Fruit fly (Drosophila melanogaster) whole organism, embryonic: Measurements from ENCODE around the gene Nepl9.

Experiments
- Abd-B ChIP-seq: fragments of 200-800 bp; sonication (Bioruptor generic); optimal IDR thresholded peaks from 2 replicates; lab custom pipeline; 2018; ENCODE audit warnings: missing biosample characterization, mild to moderate bottlenecking, missing genetic modification characterization, moderate library complexity
- Atf6 ChIP-seq: fragments of 200-800 bp; sonication (Bioruptor generic); IDR thresholded peaks from 2 replicates; pipeline ENCODE4 v1.3.6; 2022; ENCODE audit warnings: missing biosample characterization, missing genetic modification characterization
- CG10321 ChIP-seq: fragments of 200-800 bp; sonication (Bioruptor generic); IDR thresholded peaks from 2 replicates; pipeline ENCODE4 v1.3.6; 2022; ENCODE audit warnings: missing biosample characterization, missing genetic modification characterization
- CG11247 ChIP-seq: fragments of 200-800 bp; sonication (Bioruptor generic); IDR thresholded peaks from 2 replicates; pipeline ENCODE4 v1.3.6; 2022; ENCODE audit warnings: missing biosample characterization, missing genetic modification characterization
- CG11696 ChIP-seq: fragments of 200-800 bp; sonication (Bioruptor generic); IDR thresholded peaks from 2 replicates; pipeline ENCODE4 v1.3.6; 2022; ENCODE audit warnings: missing biosample characterization, missing genetic modification characterization
- CG12104 ChIP-seq: fragments of 200-800 bp; sonication (Bioruptor generic); optimal IDR thresholded peaks from 3 replicates; lab custom pipeline; 2016; ENCODE audit warnings: missing biosample characterization, missing genetic modification characterization
- CG13424 ChIP-seq: fragments of 200-800 bp; sonication (Bioruptor generic); optimal IDR thresholded peaks from 2 replicates; lab custom pipeline; 2019; ENCODE audit warnings: missing biosample characterization, mild to moderate bottlenecking, missing genetic modification characterization, moderate library complexity
- CG13775 ChIP-seq: fragments of 200-800 bp; sonication (Bioruptor generic); optimal IDR thresholded peaks from 3 replicates; lab custom pipeline; 2017; ENCODE audit warnings: missing biosample characterization, mild to moderate bottlenecking, missing genetic modification characterization
- CG14667 ChIP-seq: fragments of 200-800 bp; sonication (Bioruptor generic); IDR thresholded peaks from 2 replicates; pipeline ENCODE4 v1.3.6; 2022; ENCODE audit warnings: missing biosample characterization, missing genetic modification characterization
- CG15514 ChIP-seq: fragments of 200-800 bp; sonication (Bioruptor generic); optimal IDR thresholded peaks from 3 replicates; lab custom pipeline; 2017; ENCODE audit warnings: missing biosample characterization, missing genetic modification characterization, mild to moderate bottlenecking, moderate library complexity, missing genetic modification reagents
- CG16779 ChIP-seq: fragments of 200-800 bp; sonication (Bioruptor generic); IDR thresholded peaks from 2 replicates; pipeline ENCODE4 v1.3.6; 2022; ENCODE audit warnings: missing biosample characterization, missing genetic modification characterization
- CG16863 ChIP-seq: fragments of 200-800 bp; sonication (Bioruptor generic); optimal IDR thresholded peaks from 3 replicates; lab custom pipeline; 2016; ENCODE audit warnings: missing biosample characterization, missing genetic modification characterization
- CG17612 ChIP-seq: fragments of 200-800 bp; sonication (Bioruptor generic); IDR thresholded peaks from 2 replicates; pipeline ENCODE4 v1.3.6; 2022; ENCODE audit warnings: missing biosample characterization, missing genetic modification characterization
- CG30403 ChIP-seq: fragments of 200-800 bp; sonication (Bioruptor generic); optimal IDR thresholded peaks from 3 replicates; lab custom pipeline; 2016; ENCODE audit warnings: missing biosample characterization, missing genetic modification characterization
- CG3281 ChIP-seq: fragments of 200-800 bp; sonication (Bioruptor generic); optimal IDR thresholded peaks from 3 replicates; lab custom pipeline; 2017; ENCODE audit warnings: missing biosample characterization, mild to moderate bottlenecking, missing genetic modification characterization
- CG3407 ChIP-seq: fragments of 200-800 bp; sonication (Bioruptor generic); optimal IDR thresholded peaks from 2 replicates; lab custom pipeline; 2018; ENCODE audit warnings: missing biosample characterization, mild to moderate bottlenecking, missing genetic modification characterization
- CG34224 ChIP-seq: fragments of 200-800 bp; sonication (Bioruptor generic); IDR thresholded peaks from 3 replicates; pipeline ENCODE4 v1.3.6; 2022; ENCODE audit warnings: missing biosample characterization, missing genetic modification characterization; ENCODE audit not compliant: partially characterized antibody
- CG3995 ChIP-seq: fragments of 200-800 bp; sonication (Bioruptor generic); optimal IDR thresholded peaks from 3 replicates; lab custom pipeline; 2016; ENCODE audit warnings: missing biosample characterization, missing genetic modification characterization
- CG42726 ChIP-seq: fragments of 200-800 bp; sonication (Bioruptor generic); IDR thresholded peaks from 2 replicates; pipeline ENCODE4 v1.3.6; 2022; ENCODE audit warnings: missing biosample characterization, missing genetic modification characterization; ENCODE audit not compliant: partially characterized antibody
- CG6272 ChIP-seq: fragments of 200-800 bp; sonication (Bioruptor generic); IDR thresholded peaks from 2 replicates; pipeline ENCODE4 v1.3.6; 2022; ENCODE audit warnings: missing biosample characterization, missing genetic modification characterization
- CG7745 ChIP-seq: fragments of 200-800 bp; sonication (Bioruptor generic); optimal IDR thresholded peaks from 2 replicates; lab custom pipeline; 2018; ENCODE audit warnings: missing biosample characterization, mild to moderate bottlenecking, missing genetic modification characterization, moderate library complexity
- CG7786 ChIP-seq: fragments of 200-800 bp; sonication (Bioruptor generic); optimal IDR thresholded peaks from 2 replicates; lab custom pipeline; 2016; ENCODE audit warnings: missing biosample characterization, missing genetic modification characterization
- CG8359 ChIP-seq: fragments of 200-800 bp; sonication (Bioruptor generic); optimal IDR thresholded peaks from 2 replicates; lab custom pipeline; 2017; ENCODE audit warnings: missing biosample characterization, mild to moderate bottlenecking, missing genetic modification characterization, borderline replicate concordance
- CG9727 ChIP-seq: fragments of 200-800 bp; sonication (Bioruptor generic); optimal IDR thresholded peaks from 3 replicates; lab custom pipeline; 2017; ENCODE audit warnings: missing biosample characterization, mild to moderate bottlenecking, missing genetic modification characterization
- CG9932 ChIP-seq: fragments of 200-800 bp; sonication (Bioruptor generic); IDR thresholded peaks from 2 replicates; pipeline ENCODE4 v1.3.6; 2022; ENCODE audit warnings: missing biosample characterization, missing genetic modification characterization
- CoRest ChIP-seq: fragments of 200-800 bp; sonication (Bioruptor generic); optimal IDR thresholded peaks from 3 replicates; lab custom pipeline; 2018; ENCODE audit warnings: missing biosample characterization, mild to moderate bottlenecking, missing genetic modification characterization, moderate library complexity
- E2f2 ChIP-seq: fragments of 200-800 bp; sonication (Bioruptor generic); IDR thresholded peaks from 2 replicates; pipeline ENCODE4 v1.3.6; 2022; ENCODE audit warnings: missing biosample characterization, missing genetic modification characterization
- Hmx ChIP-seq: fragments of 200-800 bp; sonication (Bioruptor generic); optimal IDR thresholded peaks from 2 replicates; lab custom pipeline; 2016; ENCODE audit warnings: missing biosample characterization, missing genetic modification characterization
- Kr ChIP-seq: fragments of 200-800 bp; sonication (Bioruptor generic); optimal IDR thresholded peaks from 2 replicates; lab custom pipeline; 2017; ENCODE audit warnings: missing biosample characterization, mild to moderate bottlenecking, missing genetic modification characterization
- Nf-YA ChIP-seq: fragments of 200-800 bp; sonication (Bioruptor generic); IDR thresholded peaks from 2 replicates; pipeline ENCODE4 v1.3.6; 2022; ENCODE audit warnings: missing biosample characterization, missing genetic modification characterization
- Nf-YB ChIP-seq: fragments of 200-800 bp; sonication (Bioruptor generic); optimal IDR thresholded peaks from 3 replicates; lab custom pipeline; 2019; ENCODE audit warnings: missing biosample characterization, mild to moderate bottlenecking, missing genetic modification characterization, moderate library complexity
- Ssrp ChIP-seq: fragments of 200-800 bp; sonication (Bioruptor generic); optimal IDR thresholded peaks from 2 replicates; lab custom pipeline; 2018; ENCODE audit warnings: missing biosample characterization, mild to moderate bottlenecking, missing genetic modification characterization, moderate library complexity
- ara ChIP-seq: fragments of 200-800 bp; sonication (Bioruptor generic); IDR thresholded peaks from 2 replicates; pipeline ENCODE4 v1.3.6; 2022; ENCODE audit warnings: missing biosample characterization, missing genetic modification characterization
- chinmo ChIP-seq: fragments of 200-800 bp; sonication (Bioruptor generic); IDR thresholded peaks from 4 replicates; pipeline ENCODE4 v1.3.6; 2022; ENCODE audit warnings: missing biosample characterization, missing genetic modification characterization; ENCODE audit not compliant: partially characterized antibody
- croc ChIP-seq: fragments of 200-800 bp; sonication (Bioruptor generic); conservative IDR thresholded peaks from 3 replicates; pipeline ENCODE4 v1.3.6; 2022; ENCODE audit warnings: missing biosample characterization, missing genetic modification characterization
- crol ChIP-seq: fragments of 200-800 bp; sonication (Bioruptor generic); IDR thresholded peaks from 2 replicates; pipeline ENCODE4 v1.3.6; 2022; ENCODE audit warnings: missing biosample characterization, missing genetic modification characterization
- crp ChIP-seq, 2 experiments: fragments of 200-800 bp; sonication (Bioruptor generic); optimal IDR thresholded peaks; 2 replicates in 1 of 2; 3 replicates in 1 of 2; lab custom pipeline; 2017; ENCODE audit warnings: missing biosample characterization in 2 of 2, missing genetic modification characterization in 2 of 2, mild to moderate bottlenecking in 1 of 2, moderate library complexity in 1 of 2
- ftz-f1 ChIP-seq: fragments of 200-800 bp; sonication (Bioruptor generic); optimal IDR thresholded peaks from 2 replicates; lab custom pipeline; 2016; ENCODE audit warnings: missing biosample characterization, missing genetic modification characterization
- mirr ChIP-seq: fragments of 200-800 bp; sonication (Bioruptor generic); optimal IDR thresholded peaks from 3 replicates; lab custom pipeline; 2018; ENCODE audit warnings: missing biosample characterization, mild to moderate bottlenecking, missing genetic modification characterization
- mld ChIP-seq: fragments of 200-800 bp; sonication (Bioruptor generic); IDR thresholded peaks from 3 replicates; pipeline ENCODE4 v1.3.6; 2022; ENCODE audit warnings: missing biosample characterization, missing genetic modification characterization; ENCODE audit not compliant: partially characterized antibody
- nmo ChIP-seq: fragments of 200-800 bp; sonication (Bioruptor generic); optimal IDR thresholded peaks from 2 replicates; lab custom pipeline; 2018; ENCODE audit warnings: missing biosample characterization, mild to moderate bottlenecking, missing genetic modification characterization, moderate library complexity
- onecut ChIP-seq: fragments of 200-800 bp; sonication (Bioruptor generic); IDR thresholded peaks from 2 replicates; pipeline ENCODE4 v1.3.6; 2022; ENCODE audit warnings: missing biosample characterization, missing genetic modification characterization
- org-1 ChIP-seq: fragments of 200-800 bp; sonication (Bioruptor generic); optimal IDR thresholded peaks from 2 replicates; lab custom pipeline; 2017; ENCODE audit warnings: missing biosample characterization, missing genetic modification characterization
- pan ChIP-seq, 4 experiments: fragments of >200 bp in 3 of 4; fragments of 200-800 bp in 1 of 4; sonication (Bioruptor generic) in 1 of 4; optimal IDR thresholded peaks in 3 of 4; IDR thresholded peaks in 1 of 4; 2 replicates each; pipeline versions ENCODE4 v1.3.6 to Lab custom; 2017 to 2022; ENCODE audit warnings: missing biosample characterization in 2 of 4, missing genetic modification characterization in 2 of 4, mixed read lengths in 1 of 4
- pum ChIP-seq: fragments of 200-800 bp; sonication (Bioruptor generic); optimal IDR thresholded peaks from 2 replicates; lab custom pipeline; 2016; ENCODE audit warnings: missing biosample characterization, missing genetic modification characterization
- sd ChIP-seq: fragments of 200-800 bp; sonication (Bioruptor generic); optimal IDR thresholded peaks from 3 replicates; lab custom pipeline; 2018; ENCODE audit warnings: missing biosample characterization, mild to moderate bottlenecking, missing genetic modification characterization, moderate library complexity
- so ChIP-seq: fragments of 200-800 bp; sonication (Bioruptor generic); IDR thresholded peaks from 3 replicates; pipeline ENCODE4 v1.3.6; 2022; ENCODE audit warnings: missing biosample characterization, missing genetic modification characterization
- ttk ChIP-seq: fragments of 200-800 bp; sonication (Bioruptor generic); IDR thresholded peaks from 2 replicates; pipeline ENCODE4 v2.1.2; 2022; ENCODE audit warnings: missing biosample characterization, missing genetic modification characterization
- twi ChIP-seq: fragments of 200-800 bp; optimal IDR thresholded peaks from 2 replicates; lab custom pipeline; 2019; ENCODE audit warnings: missing biosample characterization, mild to moderate bottlenecking, missing genetic modification characterization, moderate library complexity
- wek ChIP-seq: fragments of 200-800 bp; sonication (Bioruptor generic); optimal IDR thresholded peaks from 3 replicates; lab custom pipeline; 2018; ENCODE audit warnings: missing biosample characterization, mild to moderate bottlenecking, missing genetic modification characterization, moderate library complexity

Nepl9 gene

dm6 chr2L:16868897-16869324, 31.9 kb upstream of the Nepl9 start (continued):
- peak; percentile 39; the same call in 1 of the 2 replicates for TF ChIP-seq CG9932 (GFP tag; lab: Robert Waterston, UW)
- no peak for TF ChIP-seq CG15514 (GFP tag; lab: Kevin White, UChicago)
- TF ChIP-seq nmo (GFP tag; lab: Kevin White, UChicago), result peak; percentile 66
- peak; percentile 62 for TF ChIP-seq Ssrp (tag; lab: Kevin White, UChicago)
- TF ChIP-seq CG16863 (GFP tag; lab: Kevin White, UChicago), result no peak
- peak; percentile 71 for TF ChIP-seq ttk
- TF ChIP-seq Abd-B (GFP tag; lab: Kevin White, UChicago), result peak; percentile 46
- no peak for TF ChIP-seq CG17612 (GFP tag; lab: Robert Waterston, UW)
- no peak for TF ChIP-seq CG42726
- no peak for TF ChIP-seq CG11696 (GFP tag; lab: Robert Waterston, UW)
- peak; percentile 67 for TF ChIP-seq CoRest (tag; lab: Kevin White, UChicago)
- no peak for TF ChIP-seq CG6272 (GFP tag; lab: Robert Waterston, UW)
- TF ChIP-seq CG14667, result peak; percentile 29; the same call in 1 of the 2 replicates
- TF ChIP-seq Kr (GFP tag; lab: Kevin White, UChicago), result no peak
- TF ChIP-seq ftz-f1 (GFP tag; lab: Kevin White, UChicago), result no peak
- peak; percentile 72 for TF ChIP-seq crol (GFP tag; lab: Robert Waterston, UW)
- TF ChIP-seq Hmx (GFP tag; lab: Kevin White, UChicago), result no peak
- TF ChIP-seq crp (GFP tag; optimal IDR thresholded peaks at IDR 0.05; lab: Kevin White, UChicago), result no peak
- TF ChIP-seq CG13775, result peak; percentile 6
- TF ChIP-seq CG13424 (tag; lab: Kevin White, UChicago), result peak; percentile 74
- no peak for TF ChIP-seq pan (optimal IDR thresholded peaks at IDR 0.05; lab: Kevin White, UChicago)
- TF ChIP-seq pan (GFP tag; optimal IDR thresholded peaks at IDR 0.05 in 1 of 2, IDR thresholded peaks at IDR 0.05 in 1 of 2), result no peak
- TF ChIP-seq CG9727 (GFP tag; lab: Kevin White, UChicago), result peak; percentile 24
- no peak for TF ChIP-seq CG11247 (GFP tag; lab: Robert Waterston, UW)
- TF ChIP-seq CG10321 (GFP tag; lab: Robert Waterston, UW), result no peak
- TF ChIP-seq org-1, result peak; percentile 23
- TF ChIP-seq twi (tag; lab: Kevin White, UChicago), result no peak
- TF ChIP-seq CG7786 (GFP tag; lab: Kevin White, UChicago), result no peak
- no peak for TF ChIP-seq mld
- TF ChIP-seq CG3281 (GFP tag; lab: Kevin White, UChicago), result peak; percentile 32
- TF ChIP-seq CG34224, result no peak
- TF ChIP-seq CG16779, result no peak
- TF ChIP-seq wek (GFP tag; lab: Kevin White, UChicago), result no peak
- TF ChIP-seq E2f2 (GFP tag; lab: Robert Waterston, UW), result peak; percentile 29; the same call in 1 of the 2 replicates
- no peak for TF ChIP-seq onecut
- TF ChIP-seq CG8359, result no peak
- TF ChIP-seq sd (tag; lab: Kevin White, UChicago), result no peak
- no peak; the same call in 2 of the 3 replicates for TF ChIP-seq so (GFP tag; lab: Robert Waterston, UW)
- no peak for TF ChIP-seq CG3995
- TF ChIP-seq mirr, result no peak
- peak; percentile 61; the same call in 1 of the 2 replicates for TF ChIP-seq Atf6 (GFP tag; lab: Robert Waterston, UW)
- TF ChIP-seq Nf-YA, result no peak
- no peak for TF ChIP-seq pum (GFP tag; lab: Kevin White, UChicago)
- TF ChIP-seq CG12104 (GFP tag; lab: Kevin White, UChicago), result no peak
- TF ChIP-seq Nf-YB, result peak; percentile 34
- no peak for TF ChIP-seq ara (GFP tag; lab: Robert Waterston, UW)
- no peak for TF ChIP-seq chinmo
- peak; percentile 48 for TF ChIP-seq CG30403 (GFP tag; lab: Kevin White, UChicago)
- TF ChIP-seq croc, result peak; percentile 43; the same call in 2 of the 3 replicates
- no peak for TF ChIP-seq CG7745 (tag; lab: Kevin White, UChicago)
- peak; percentile 16 for TF ChIP-seq CG3407 (GFP tag; lab: Kevin White, UChicago)
